Worm (Caenorhabditis elegans): ENCODE results near the gene cyn-12.
A peak's percentile ranks its signal among the peaks of the same experiment; 100 is the strongest.

cyn-12 gene

DNA sequence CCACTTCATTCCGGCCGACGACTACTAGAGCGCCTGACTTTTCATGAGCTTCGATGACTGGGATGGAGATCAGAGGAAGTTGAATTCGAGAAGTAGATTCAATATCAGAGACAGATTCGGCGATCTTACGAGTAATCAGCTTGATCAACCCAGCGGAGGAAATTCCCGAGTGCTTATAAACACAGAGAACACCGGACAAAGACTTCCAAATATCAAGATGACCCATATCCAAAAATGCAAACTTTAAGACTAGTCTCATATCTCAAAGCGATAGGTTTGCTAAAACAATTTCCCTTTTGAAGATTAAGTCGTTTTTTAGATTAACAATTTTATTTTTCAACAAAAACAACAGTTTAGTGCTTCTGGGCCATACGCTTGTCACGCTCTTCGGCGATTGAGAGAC, 49.6 kb downstream of the cyn-12 start, which contains the start of gene Y43B11AR.3 (continued):
- TF ChIP-seq B0019.2 (GFP tag; conservative IDR thresholded peaks at IDR 0.05) (peak; percentile 74; the same call in 1 of the 2 replicates), akir-1 (GFP tag; optimal IDR thresholded peaks at IDR 0.05) (no peak), lag-1 (GFP tag; IDR thresholded peaks at IDR 0.05) (no peak), nfyb-1 (GFP tag; IDR thresholded peaks at IDR 0.05) (peak; percentile 89), T26A5.8 (tag; optimal IDR thresholded peaks at IDR 0.05) (peak; percentile 62), let-607 (tag; optimal IDR thresholded peaks at IDR 0.05) (no peak), mxl-1 (tag; optimal IDR thresholded peaks at IDR 0.05) (peak; percentile 61), egrh-3 (GFP tag; IDR thresholded peaks at IDR 0.05) (no peak), gei-17 (GFP tag; optimal IDR thresholded peaks at IDR 0.05) (no peak), zim-3 (tag; optimal IDR thresholded peaks at IDR 0.05) (peak; percentile 63), F39B2.1 (GFP tag; IDR thresholded peaks at IDR 0.05) (no peak), snpc-3.4 (tag; optimal IDR thresholded peaks at IDR 0.05) (peak; percentile 90), unc-130 (GFP tag; optimal IDR thresholded peaks at IDR 0.05) (peak; percentile 86), nhr-80 (tag; optimal IDR thresholded peaks at IDR 0.05) (no peak), cebp-2 (GFP tag; IDR thresholded peaks at IDR 0.05) (peak; percentile 96), ets-4 (GFP tag; optimal IDR thresholded peaks at IDR 0.05) (peak; percentile 21), cebp-1 (GFP tag; IDR thresholded peaks at IDR 0.05) (no peak), cebp-1 (tag; optimal IDR thresholded peaks at IDR 0.05) (peak; percentile 73), repo-1 (tag; optimal IDR thresholded peaks at IDR 0.05) (peak; percentile 66), Y53G8AR.9 (GFP tag; conservative IDR thresholded peaks at IDR 0.05) (peak; percentile 94), ztf-28 (GFP tag; IDR thresholded peaks at IDR 0.05) (no peak), ama-1 (optimal IDR thresholded peaks at IDR 0.05) (no peak), ama-1 (GFP tag; optimal IDR thresholded peaks at IDR 0.05) (peak in 1 of 2 experiments; percentile 90), dpff-1 (tag; optimal IDR thresholded peaks at IDR 0.05) (peak; percentile 40), rpc-1 (optimal IDR thresholded peaks at IDR 0.05) (no peak), rpc-1 (tag; optimal IDR thresholded peaks at IDR 0.05) (peak; percentile 11), nhr-27 (tag; optimal IDR thresholded peaks at IDR 0.05) (peak; percentile 2), sdz-38 (tag; optimal IDR thresholded peaks at IDR 0.05) (no peak), dox-1 (GFP tag; IDR thresholded peaks at IDR 0.05) (peak; percentile 67; the same call in 1 of the 2 replicates), lin-35 (GFP tag; optimal IDR thresholded peaks at IDR 0.05) (peak in 2 of 3 experiments; percentile 3 to 43), D2030.7 (GFP tag; IDR thresholded peaks at IDR 0.05) (peak; percentile 55; the same call in 1 of the 2 replicates), madf-6 (GFP tag; IDR thresholded peaks at IDR 0.05) (peak; percentile 90), bed-2 (GFP tag; IDR thresholded peaks at IDR 0.05) (no peak), zfh-2 (GFP tag; conservative IDR thresholded peaks at IDR 0.05) (no peak), bed-1 (GFP tag; IDR thresholded peaks at IDR 0.05) (no peak), ceh-91 (GFP tag; IDR thresholded peaks at IDR 0.05) (0 out of 2 replicates have a peak, but pooled peaks have one; percentile 35), F10E7.11 (tag; optimal IDR thresholded peaks at IDR 0.05) (no peak), F23B12.7 (tag; optimal IDR thresholded peaks at IDR 0.05; ENCODE audit: insufficient read depth) (no peak), B0035.1 (tag; optimal IDR thresholded peaks at IDR 0.05) (peak; percentile 80), lsl-1 (GFP tag; optimal IDR thresholded peaks at IDR 0.05) (peak; percentile 70), pbrm-1 (GFP tag; IDR thresholded peaks at IDR 0.05) (peak; percentile 78), madf-3 (GFP tag; IDR thresholded peaks at IDR 0.05) (peak; percentile 93), F33H1.4 (GFP tag; IDR thresholded peaks at IDR 0.05) (peak; percentile 65), hsf-1 (GFP tag; IDR thresholded peaks at IDR 0.05) (peak; percentile 88), madf-8 (GFP tag; conservative IDR thresholded peaks at IDR 0.05) (peak; percentile 46), nhr-120 (GFP tag; IDR thresholded peaks at IDR 0.05) (no peak), ztf-3 (GFP tag; optimal IDR thresholded peaks at IDR 0.05) (no peak), ceh-40 (GFP tag; IDR thresholded peaks at IDR 0.05) (peak; percentile 64; the same call in 1 of the 2 replicates), ccch-3 (GFP tag; optimal IDR thresholded peaks at IDR 0.05) (no peak), aptf-2 (GFP tag; conservative IDR thresholded peaks at IDR 0.05) (no peak)

Measured in whole organism, young adult.